Fruit fly (Drosophila melanogaster) whole organism, embryonic: ENCODE results near the gene CG14427.

ENCODE experiments used
- Asciz ChIP-seq: fragments of 200-800 bp; sonication (Bioruptor generic); optimal IDR thresholded peaks from 2 replicates; lab custom pipeline; 2017; ENCODE audit warnings: missing biosample characterization, mild to moderate bottlenecking, missing genetic modification characterization, missing genetic modification reagents
- CG10366 ChIP-seq: fragments of 200-800 bp; sonication (Bioruptor generic); IDR thresholded peaks from 2 replicates; pipeline ENCODE4 v1.3.6; 2022; ENCODE audit warnings: missing biosample characterization, missing genetic modification characterization
- CG11504 ChIP-seq: fragments of 200-800 bp; sonication (Bioruptor generic); optimal IDR thresholded peaks from 3 replicates; lab custom pipeline; 2019; ENCODE audit warnings: missing biosample characterization, mild to moderate bottlenecking, missing genetic modification characterization, moderate library complexity
- CG12155 ChIP-seq: fragments of 200-800 bp; sonication (Bioruptor generic); optimal IDR thresholded peaks from 3 replicates; lab custom pipeline; 2016; ENCODE audit warnings: missing biosample characterization, missing genetic modification characterization
- CG12236 ChIP-seq: fragments of 200-800 bp; sonication (Bioruptor generic); optimal IDR thresholded peaks from 2 replicates; lab custom pipeline; 2016; ENCODE audit warnings: missing biosample characterization, missing genetic modification characterization
- CG12769 ChIP-seq: fragments of 200-800 bp; sonication (Bioruptor generic); optimal IDR thresholded peaks from 2 replicates; lab custom pipeline; 2019; ENCODE audit warnings: missing biosample characterization, mild to moderate bottlenecking, missing genetic modification characterization, moderate library complexity
- CG13775 ChIP-seq: fragments of 200-800 bp; sonication (Bioruptor generic); optimal IDR thresholded peaks from 3 replicates; lab custom pipeline; 2017; ENCODE audit warnings: missing biosample characterization, mild to moderate bottlenecking, missing genetic modification characterization
- CG15696 ChIP-seq: fragments of 200-800 bp; sonication (Bioruptor generic); optimal IDR thresholded peaks from 2 replicates; lab custom pipeline; 2019; ENCODE audit warnings: missing biosample characterization, mild to moderate bottlenecking, missing genetic modification characterization, moderate library complexity
- CG16813 ChIP-seq: fragments of 200-800 bp; sonication (Bioruptor generic); IDR thresholded peaks from 3 replicates; pipeline ENCODE4 v1.3.6; 2022; ENCODE audit warnings: missing biosample characterization, missing genetic modification characterization; ENCODE audit not compliant: partially characterized antibody
- CG17359 ChIP-seq: fragments of 200-800 bp; sonication (Bioruptor generic); optimal IDR thresholded peaks from 3 replicates; lab custom pipeline; 2018; ENCODE audit warnings: missing biosample characterization, mild to moderate bottlenecking, missing genetic modification characterization, moderate library complexity
- CG30020 ChIP-seq: fragments of 200-800 bp; optimal IDR thresholded peaks from 2 replicates; lab custom pipeline; 2019; ENCODE audit warnings: missing biosample characterization, mild to moderate bottlenecking, missing genetic modification characterization, moderate library complexity
- CG4730 ChIP-seq: fragments of 200-800 bp; sonication (Bioruptor generic); IDR thresholded peaks from 2 replicates; pipeline ENCODE4 v1.3.6; 2022; ENCODE audit warnings: missing biosample characterization, missing genetic modification characterization
- CG6791 ChIP-seq: fragments of 200-800 bp; sonication (Bioruptor generic); IDR thresholded peaks from 3 replicates; pipeline ENCODE4 v1.3.6; 2022; ENCODE audit warnings: missing biosample characterization, missing genetic modification characterization; ENCODE audit not compliant: partially characterized antibody
- CG6854 ChIP-seq: fragments of 200-800 bp; sonication (Bioruptor generic); optimal IDR thresholded peaks from 3 replicates; lab custom pipeline; 2017; ENCODE audit warnings: missing biosample characterization, mild to moderate bottlenecking, missing genetic modification characterization
- CG7987 ChIP-seq: fragments of 200-800 bp; sonication (Bioruptor generic); optimal IDR thresholded peaks from 2 replicates; lab custom pipeline; 2018; ENCODE audit warnings: missing biosample characterization, mild to moderate bottlenecking, missing genetic modification characterization, moderate library complexity
- CG9932 ChIP-seq: fragments of 200-800 bp; sonication (Bioruptor generic); IDR thresholded peaks from 2 replicates; pipeline ENCODE4 v1.3.6; 2022; ENCODE audit warnings: missing biosample characterization, missing genetic modification characterization
- Deaf1 ChIP-seq: fragments of 200-800 bp; optimal IDR thresholded peaks from 3 replicates; lab custom pipeline; 2019; ENCODE audit warnings: missing biosample characterization, mild to moderate bottlenecking, missing genetic modification characterization, moderate library complexity
- Dip3 ChIP-seq: fragments of 200-800 bp; sonication (Bioruptor generic); optimal IDR thresholded peaks from 3 replicates; lab custom pipeline; 2016; ENCODE audit warnings: missing biosample characterization, missing genetic modification characterization
- Doc3 ChIP-seq: fragments of 200-800 bp; sonication (Bioruptor generic); IDR thresholded peaks from 3 replicates; pipeline ENCODE4 v1.3.6; 2022; ENCODE audit warnings: missing biosample characterization, missing genetic modification characterization; ENCODE audit not compliant: partially characterized antibody
- Ets65A ChIP-seq: fragments of 200-800 bp; sonication (Bioruptor generic); peaks from one replicate; lab custom pipeline; 2016; ENCODE audit warnings: missing biosample characterization, missing genetic modification characterization
- Fer2 ChIP-seq: fragments of 200-800 bp; sonication (Bioruptor generic); optimal IDR thresholded peaks from 2 replicates; lab custom pipeline; 2018; ENCODE audit warnings: missing biosample characterization, mild to moderate bottlenecking, missing genetic modification characterization, moderate library complexity
- HHEX ChIP-seq: fragments of 200-800 bp; sonication (Bioruptor generic); optimal IDR thresholded peaks from 3 replicates; lab custom pipeline; 2017; ENCODE audit warnings: missing biosample characterization, mild to moderate bottlenecking, missing genetic modification characterization, missing genetic modification reagents
- MESR4 ChIP-seq: fragments of 200-800 bp; sonication (Bioruptor generic); optimal IDR thresholded peaks from 2 replicates; lab custom pipeline; 2018; ENCODE audit warnings: missing biosample characterization, mild to moderate bottlenecking, missing genetic modification characterization, moderate library complexity
- Myb ChIP-seq: fragments of 200-800 bp; sonication (Bioruptor generic); optimal IDR thresholded peaks from 2 replicates; lab custom pipeline; 2016; ENCODE audit warnings: missing biosample characterization, missing genetic modification characterization
- Nf-YB ChIP-seq: fragments of 200-800 bp; sonication (Bioruptor generic); optimal IDR thresholded peaks from 3 replicates; lab custom pipeline; 2019; ENCODE audit warnings: missing biosample characterization, mild to moderate bottlenecking, missing genetic modification characterization, moderate library complexity
- Rx ChIP-seq: fragments of 200-800 bp; sonication (Bioruptor generic); IDR thresholded peaks from 2 replicates; pipeline ENCODE4 v1.3.6; 2022; ENCODE audit warnings: missing biosample characterization, missing genetic modification characterization
- Sox100B ChIP-seq: fragments of 200-800 bp; sonication (Bioruptor generic); optimal IDR thresholded peaks from 3 replicates; lab custom pipeline; 2018; ENCODE audit warnings: missing biosample characterization, mild to moderate bottlenecking, missing genetic modification characterization
- Tbp ChIP-seq: fragments of >200 bp; optimal IDR thresholded peaks from 2 replicates; lab custom pipeline; 2018; ENCODE audit warnings: missing biosample characterization, missing genetic modification characterization
- Vsx1 ChIP-seq: fragments of 200-800 bp; sonication (Bioruptor generic); optimal IDR thresholded peaks from 2 replicates; lab custom pipeline; 2017; ENCODE audit warnings: missing biosample characterization, mild to moderate bottlenecking, missing genetic modification characterization, missing genetic modification reagents
- aop ChIP-seq: fragments of 200-800 bp; sonication (Bioruptor generic); IDR thresholded peaks from 2 replicates; pipeline ENCODE4 v1.3.6; 2022; ENCODE audit warnings: missing biosample characterization, missing genetic modification characterization
- corto ChIP-seq: fragments of 200-800 bp; sonication (Bioruptor generic); optimal IDR thresholded peaks from 2 replicates; lab custom pipeline; 2016; ENCODE audit warnings: missing biosample characterization, mild to moderate bottlenecking, missing genetic modification characterization, moderate library complexity
- fd3F ChIP-seq: fragments of 200-800 bp; sonication (Bioruptor generic); optimal IDR thresholded peaks from 2 replicates; lab custom pipeline; 2018; ENCODE audit warnings: missing biosample characterization, mild to moderate bottlenecking, missing genetic modification characterization, moderate library complexity
- fd64A ChIP-seq: fragments of 200-800 bp; sonication (Bioruptor generic); optimal IDR thresholded peaks from 3 replicates; lab custom pipeline; 2018; ENCODE audit warnings: missing biosample characterization, mild to moderate bottlenecking, missing genetic modification characterization
- fru ChIP-seq: fragments of >200 bp; optimal IDR thresholded peaks from 2 replicates; lab custom pipeline; 2017
- fu2 ChIP-seq: fragments of 200-800 bp; sonication (Bioruptor generic); optimal IDR thresholded peaks from 2 replicates; lab custom pipeline; 2016; ENCODE audit warnings: missing biosample characterization, missing genetic modification characterization
- grn ChIP-seq: fragments of 200-800 bp; sonication (Bioruptor generic); optimal IDR thresholded peaks from 3 replicates; lab custom pipeline; 2017; ENCODE audit warnings: missing biosample characterization, missing genetic modification characterization
- h ChIP-seq: fragments of >200 bp; optimal IDR thresholded peaks from 2 replicates; lab custom pipeline; 2017
- hbn ChIP-seq: fragments of 200-800 bp; sonication (Bioruptor generic); IDR thresholded peaks from 2 replicates; pipeline ENCODE4 v1.3.6; 2022; ENCODE audit warnings: missing biosample characterization, missing genetic modification characterization; ENCODE audit not compliant: partially characterized antibody
- ind ChIP-seq: fragments of 200-800 bp; sonication (Bioruptor generic); optimal IDR thresholded peaks from 3 replicates; lab custom pipeline; 2016; ENCODE audit warnings: missing biosample characterization, missing genetic modification characterization
- kni ChIP-seq: fragments of 200-800 bp; sonication (Bioruptor generic); optimal IDR thresholded peaks from 3 replicates; lab custom pipeline; 2017; ENCODE audit warnings: mild to moderate bottlenecking, missing biosample characterization, missing genetic modification reagents, missing genetic modification characterization
- lab ChIP-seq: fragments of 200-800 bp; sonication (Bioruptor generic); optimal IDR thresholded peaks from 3 replicates; lab custom pipeline; 2017; ENCODE audit warnings: missing biosample characterization, missing genetic modification characterization, mild to moderate bottlenecking, moderate library complexity, missing genetic modification reagents
- nerfin-1 ChIP-seq: fragments of 200-800 bp; sonication (Bioruptor generic); optimal IDR thresholded peaks from 3 replicates; lab custom pipeline; 2019; ENCODE audit warnings: missing biosample characterization, mild to moderate bottlenecking, missing genetic modification characterization, moderate library complexity
- sr ChIP-seq: fragments of 200-800 bp; sonication (Bioruptor generic); IDR thresholded peaks from 3 replicates; pipeline ENCODE4 v1.3.6; 2022; ENCODE audit warnings: missing biosample characterization, missing genetic modification characterization
- twi ChIP-seq: fragments of 200-800 bp; optimal IDR thresholded peaks from 2 replicates; lab custom pipeline; 2019; ENCODE audit warnings: missing biosample characterization, mild to moderate bottlenecking, missing genetic modification characterization, moderate library complexity
- tx ChIP-seq: fragments of 200-800 bp; sonication (Bioruptor generic); optimal IDR thresholded peaks from 2 replicates; lab custom pipeline; 2016; ENCODE audit warnings: missing biosample characterization, missing genetic modification characterization
- unpg ChIP-seq: fragments of 200-800 bp; sonication (Bioruptor generic); optimal IDR thresholded peaks from 3 replicates; lab custom pipeline; 2018; ENCODE audit warnings: missing biosample characterization, mild to moderate bottlenecking, missing genetic modification characterization, moderate library complexity
- wek ChIP-seq: fragments of 200-800 bp; sonication (Bioruptor generic); optimal IDR thresholded peaks from 3 replicates; lab custom pipeline; 2018; ENCODE audit warnings: missing biosample characterization, mild to moderate bottlenecking, missing genetic modification characterization, moderate library complexity
- z ChIP-seq: fragments of 200-800 bp; sonication (Bioruptor generic); IDR thresholded peaks from 3 replicates; pipeline ENCODE4 v1.3.6; 2022; ENCODE audit warnings: missing biosample characterization, missing genetic modification characterization
- zfh2 ChIP-seq: fragments of 200-800 bp; sonication (Bioruptor generic); optimal IDR thresholded peaks from 2 replicates; lab custom pipeline; 2016; ENCODE audit warnings: missing biosample characterization, missing genetic modification characterization

The CG14427 gene

dm6 chrX:7013320-7014214 is 26.8 kb upstream of the CG14427 start, which contains the start of the genes CG3032 and CG4593 (continued):
- TF ChIP-seq CG16813 (GFP tag; lab: Robert Waterston, UW) = no peak
- peak; percentile 87 for TF ChIP-seq ind (GFP tag; lab: Kevin White, UChicago)
- TF ChIP-seq CG9932 (GFP tag; lab: Robert Waterston, UW) = peak; percentile 93
- peak; percentile 19 for TF ChIP-seq wek (GFP tag; lab: Kevin White, UChicago)
- TF ChIP-seq Doc3 (GFP tag; lab: Robert Waterston, UW) = no peak
- TF ChIP-seq Dip3 (GFP tag; lab: Kevin White, UChicago) = peak; percentile 86
- TF ChIP-seq fru (lab: Kevin White, UChicago) = no peak
- peak; percentile 77 for TF ChIP-seq tx (GFP tag; lab: Kevin White, UChicago)
- peak; percentile 97 for TF ChIP-seq Ets65A (GFP tag; lab: Kevin White, UChicago)
- peak; percentile 19 for TF ChIP-seq Vsx1 (GFP tag; lab: Kevin White, UChicago)
- peak; percentile 82 for TF ChIP-seq CG17359
- TF ChIP-seq CG6854 = peak; percentile 35
- no peak for TF ChIP-seq hbn (GFP tag; lab: Robert Waterston, UW)
- TF ChIP-seq Deaf1 (tag; lab: Kevin White, UChicago) = peak; percentile 45
- no peak for TF ChIP-seq h (lab: Kevin White, UChicago)
- TF ChIP-seq CG12769 (tag; lab: Kevin White, UChicago) = peak; percentile 87
- peak; percentile 37 for TF ChIP-seq CG15696 (tag; lab: Kevin White, UChicago)
- TF ChIP-seq CG10366 (GFP tag; lab: Robert Waterston, UW) = peak; percentile 92
- peak; percentile 4 for TF ChIP-seq CG12236
- peak; percentile 90 for TF ChIP-seq CG4730 (GFP tag; lab: Robert Waterston, UW)
- TF ChIP-seq z = no peak
- TF ChIP-seq corto (GFP tag; lab: Kevin White, UChicago) = no peak
- peak; percentile 86 for TF ChIP-seq unpg
- peak; percentile 85 for TF ChIP-seq CG12155
- 0 out of 3 replicates have a peak, but pooled peaks have one; percentile 27 for TF ChIP-seq sr (GFP tag; lab: Robert Waterston, UW)
- peak; percentile 33 for TF ChIP-seq Fer2 (tag; lab: Kevin White, UChicago)
- peak; percentile 75 for TF ChIP-seq CG11504
- peak; percentile 47 for TF ChIP-seq Nf-YB (GFP tag; lab: Kevin White, UChicago)
- TF ChIP-seq lab (GFP tag; lab: Kevin White, UChicago) = peak; percentile 89
- peak; percentile 70 for TF ChIP-seq HHEX (GFP tag; lab: Kevin White, UChicago)
- TF ChIP-seq grn = no peak
- TF ChIP-seq Asciz (GFP tag; lab: Kevin White, UChicago) = peak; percentile 37
- no peak for TF ChIP-seq Tbp (GFP tag; lab: Kevin White, UChicago)
- peak; percentile 85 for TF ChIP-seq Rx (GFP tag; lab: Robert Waterston, UW)
- TF ChIP-seq CG7987 (GFP tag; lab: Kevin White, UChicago) = peak; percentile 54
- TF ChIP-seq MESR4 (GFP tag; lab: Kevin White, UChicago) = peak; percentile 72
- peak; percentile 45 for TF ChIP-seq Myb (GFP tag; lab: Kevin White, UChicago)
- no peak for TF ChIP-seq CG6791 (GFP tag; lab: Robert Waterston, UW)
- TF ChIP-seq CG13775 (GFP tag; lab: Kevin White, UChicago) = peak; percentile 65
- peak; percentile 42 for TF ChIP-seq CG30020 (tag; lab: Kevin White, UChicago)
- peak; percentile 73 for TF ChIP-seq fu2
- peak; percentile 83 for TF ChIP-seq fd3F
- TF ChIP-seq zfh2 (GFP tag; lab: Kevin White, UChicago) = peak; percentile 83
- TF ChIP-seq kni (GFP tag; lab: Kevin White, UChicago) = no peak
- no peak for TF ChIP-seq aop (GFP tag; lab: Robert Waterston, UW)
- TF ChIP-seq nerfin-1 (tag; lab: Kevin White, UChicago) = peak; percentile 55
- peak; percentile 29 for TF ChIP-seq twi (tag; lab: Kevin White, UChicago)
- TF ChIP-seq fd64A (GFP tag; lab: Kevin White, UChicago) = no peak
- TF ChIP-seq Sox100B (GFP tag; lab: Kevin White, UChicago) = peak; percentile 47
